Worm (Caenorhabditis elegans) whole organism, mixed stage, embryonic: Measurements from ENCODE around the gene nspe-3.
"Not testable (repeated sequence)": the region's sequence is repeated elsewhere in the genome, so short reads cannot be mapped to it uniquely, and the experiment has no call there.

Source experiments
- M03D4.4 ChIP-seq: sonication (generic microtip); optimal IDR thresholded peaks from 2 replicates; lab custom pipeline; 2017; ENCODE audit warnings: mild to moderate bottlenecking, missing genetic modification characterization, missing compliant biosample characterization
- bed-3 ChIP-seq: fragments of 200-800 bp; sonication (Bioruptor generic); optimal IDR thresholded peaks from 3 replicates; lab custom pipeline; 2018; ENCODE audit warnings: mild to moderate bottlenecking, missing genetic modification characterization, moderate library complexity, missing compliant biosample characterization
- blmp-1 ChIP-seq: fragments of 150-350 bp; optimal IDR thresholded peaks from 2 replicates; lab custom pipeline; 2014; ENCODE audit warnings: missing biosample characterization, missing genetic modification characterization
- ceh-39 ChIP-seq: fragments of 150-350 bp; optimal IDR thresholded peaks from 2 replicates; lab custom pipeline; 2014; ENCODE audit warnings: missing biosample characterization, missing genetic modification characterization
- ceh-83 ChIP-seq: fragments of 200-800 bp; sonication (Bioruptor generic); optimal IDR thresholded peaks from 2 replicates; lab custom pipeline; 2018; ENCODE audit warnings: mild to moderate bottlenecking, missing genetic modification characterization, missing compliant biosample characterization
- ces-1 ChIP-seq: fragments of 150-350 bp; optimal IDR thresholded peaks from 2 replicates; lab custom pipeline; 2014; ENCODE audit warnings: missing biosample characterization, missing genetic modification reagents, missing genetic modification characterization
- cnd-1 ChIP-seq: fragments of 200-800 bp; sonication (Bioruptor generic); optimal IDR thresholded peaks from 2 replicates; lab custom pipeline; 2018; ENCODE audit warnings: mild to moderate bottlenecking, missing genetic modification characterization, missing compliant biosample characterization
- drap-1 ChIP-seq: fragments of 200-800 bp; sonication (Bioruptor generic); optimal IDR thresholded peaks from 3 replicates; lab custom pipeline; 2018; ENCODE audit warnings: mild to moderate bottlenecking, missing genetic modification characterization, missing compliant biosample characterization
- elt-1 ChIP-seq: sonication (generic microtip); optimal IDR thresholded peaks from 2 replicates; lab custom pipeline; 2017; ENCODE audit warnings: missing genetic modification characterization, mild to moderate bottlenecking, missing compliant biosample characterization, antibody characterized with exemption, moderate library complexity, borderline replicate concordance; ENCODE audit not compliant: insufficient read depth
- elt-3 ChIP-seq: fragments of 150-350 bp; optimal IDR thresholded peaks from 2 replicates; lab custom pipeline; 2014; ENCODE audit warnings: missing biosample characterization, missing genetic modification characterization
- flh-1 ChIP-seq: fragments of 200-800 bp; sonication (Bioruptor generic); optimal IDR thresholded peaks from 2 replicates; lab custom pipeline; 2018; ENCODE audit warnings: mild to moderate bottlenecking, missing genetic modification characterization, moderate library complexity, missing compliant biosample characterization
- hlh-1 ChIP-seq: fragments of 150-350 bp; optimal IDR thresholded peaks from 2 replicates; lab custom pipeline; 2014; ENCODE audit warnings: missing biosample characterization, missing genetic modification reagents, missing genetic modification characterization
- lin-13 ChIP-seq: fragments of 150-350 bp; optimal IDR thresholded peaks from 2 replicates; lab custom pipeline; 2014; ENCODE audit warnings: missing biosample characterization, missing genetic modification characterization
- lin-32 ChIP-seq: fragments of 200-800 bp; sonication (Bioruptor generic); optimal IDR thresholded peaks from 2 replicates; lab custom pipeline; 2018; ENCODE audit warnings: mild to moderate bottlenecking, missing genetic modification characterization, missing compliant biosample characterization
- lsy-2 ChIP-seq: fragments of 150-350 bp; optimal IDR thresholded peaks from 2 replicates; lab custom pipeline; 2014; ENCODE audit warnings: missing biosample characterization, missing genetic modification characterization
- mab-5 ChIP-seq: fragments of 150-350 bp; optimal IDR thresholded peaks from 2 replicates; lab custom pipeline; 2014; ENCODE audit warnings: missing biosample characterization, missing genetic modification characterization
- mls-2 ChIP-seq: sonication (generic microtip); optimal IDR thresholded peaks from 2 replicates; lab custom pipeline; 2016; ENCODE audit warnings: mild to moderate bottlenecking, missing genetic modification characterization, moderate library complexity, missing compliant biosample characterization
- nhr-12 ChIP-seq: fragments of 150-350 bp; optimal IDR thresholded peaks from 2 replicates; lab custom pipeline; 2014; ENCODE audit warnings: missing biosample characterization, missing genetic modification characterization
- nhr-2 ChIP-seq: fragments of 150-350 bp; optimal IDR thresholded peaks from 2 replicates; lab custom pipeline; 2014; ENCODE audit warnings: missing biosample characterization, missing genetic modification characterization
- nhr-28 ChIP-seq: fragments of 150-350 bp; optimal IDR thresholded peaks from 2 replicates; lab custom pipeline; 2014; ENCODE audit warnings: missing biosample characterization, missing genetic modification characterization
- nhr-76 ChIP-seq: sonication (generic microtip); optimal IDR thresholded peaks from 2 replicates; lab custom pipeline; 2017; ENCODE audit warnings: missing biosample characterization, missing genetic modification characterization
- pha-4 ChIP-seq: fragments of 150-350 bp; optimal IDR thresholded peaks from 2 replicates; lab custom pipeline; 2018; ENCODE audit warnings: missing biosample characterization, missing genetic modification reagents, missing genetic modification characterization
- sem-2 ChIP-seq: fragments of 200-800 bp; sonication (Bioruptor generic); optimal IDR thresholded peaks from 2 replicates; lab custom pipeline; 2018; ENCODE audit warnings: mild to moderate bottlenecking, missing genetic modification characterization, missing compliant biosample characterization
- snpc-4 ChIP-seq: fragments of 150-350 bp; optimal IDR thresholded peaks from 2 replicates; lab custom pipeline; 2014; ENCODE audit warnings: missing biosample characterization, missing genetic modification characterization
- sptf-1 ChIP-seq: sonication (generic microtip); optimal IDR thresholded peaks from 2 replicates; lab custom pipeline; 2017; ENCODE audit warnings: mild to moderate bottlenecking, missing genetic modification characterization, moderate library complexity, missing compliant biosample characterization
- unc-120 ChIP-seq: sonication (generic microtip); optimal IDR thresholded peaks from 2 replicates; lab custom pipeline; 2017; ENCODE audit warnings: missing genetic modification characterization, missing compliant biosample characterization; ENCODE audit not compliant: poor library complexity, severe bottlenecking
- unc-39 ChIP-seq: fragments of 150-350 bp; optimal IDR thresholded peaks from 2 replicates; lab custom pipeline; 2014; ENCODE audit warnings: missing biosample characterization, missing genetic modification characterization
- unc-62 ChIP-seq: fragments of 150-350 bp; optimal IDR thresholded peaks from 2 replicates; lab custom pipeline; 2014; ENCODE audit warnings: missing biosample characterization, missing genetic modification reagents, missing genetic modification characterization
- zip-8 ChIP-seq: fragments of 150-350 bp; optimal IDR thresholded peaks from 2 replicates; lab custom pipeline; 2014; ENCODE audit warnings: missing biosample characterization, missing genetic modification characterization
- ztf-11 ChIP-seq: fragments of 150-350 bp; optimal IDR thresholded peaks from 2 replicates; lab custom pipeline; 2014; ENCODE audit warnings: missing biosample characterization, missing genetic modification characterization

The nspe-3 gene

DNA sequence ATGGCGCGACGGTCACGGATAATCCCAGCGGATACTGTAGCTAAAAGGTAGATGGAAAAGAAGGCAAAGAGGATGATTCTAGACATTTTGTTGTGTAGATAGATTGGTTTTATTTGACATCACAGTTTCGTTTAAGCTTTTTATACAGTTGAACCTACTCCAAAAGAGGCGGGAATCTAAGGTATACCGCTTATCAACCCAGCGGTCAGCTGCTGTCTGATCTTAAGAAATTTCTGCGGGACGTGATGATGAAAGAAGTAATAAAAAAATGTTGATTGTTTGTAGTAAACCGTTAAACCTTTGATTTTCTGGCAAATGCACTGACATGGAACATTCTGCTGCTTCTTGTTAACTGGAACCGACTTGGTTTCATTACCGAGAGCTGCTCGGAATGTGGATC, 1.6 kb upstream of the nspe-3 start, which contains the start of gene nspe-6:
Gene nspe-6 (minus strand): TSS at position 101 of the 400 bp plus-strand sequence.
- no peak for TF ChIP-seq ztf-11 (tag; lab: Kevin White, UChicago)

DNA sequence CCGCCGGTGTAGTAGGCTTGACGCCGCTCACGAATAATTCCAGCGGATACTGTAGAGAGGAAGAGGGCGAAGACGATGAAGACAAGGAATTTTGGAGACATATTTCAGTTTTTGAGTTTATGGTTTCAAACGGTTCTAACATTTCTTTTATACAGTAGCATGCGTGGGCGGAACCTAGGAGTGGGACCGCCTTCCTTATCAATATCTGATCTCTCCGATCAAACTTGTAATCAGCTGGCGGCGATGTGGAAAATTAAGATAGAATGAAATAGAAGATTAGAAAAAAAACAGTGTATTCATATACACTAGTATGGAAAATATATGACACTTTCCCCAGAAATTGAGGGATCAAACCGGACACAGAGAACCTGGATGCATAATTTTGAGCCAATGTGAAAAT, 1.6 kb downstream of the nspe-3 start, which contains the start of gene nspe-2:
Gene nspe-2 (minus strand): TSS at position 101 of the 400 bp plus-strand sequence.
- no peak for TF ChIP-seq lin-13
- TF ChIP-seq sptf-1: no peak
- no peak for TF ChIP-seq lin-32 (GFP tag; lab: Kevin White, UChicago)

DNA sequence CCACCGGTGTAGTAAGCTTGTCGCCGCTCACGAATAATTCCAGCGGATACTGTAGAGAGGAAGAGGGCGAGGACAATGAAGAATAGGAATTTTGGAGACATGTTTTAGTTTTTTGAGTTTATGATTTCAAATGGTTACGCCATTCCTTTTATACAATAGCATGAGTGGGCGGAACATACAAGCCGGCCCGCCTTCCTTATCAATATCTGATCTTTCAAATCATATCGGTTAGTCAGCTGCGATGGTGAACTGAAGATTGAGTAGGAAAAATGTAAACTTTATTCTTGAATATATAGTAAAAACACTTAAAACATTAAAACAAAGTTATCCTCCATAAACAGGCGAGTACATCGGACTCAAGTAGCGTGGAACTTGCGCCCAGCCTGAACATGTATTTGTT, 3.1 kb downstream of the nspe-3 start, which contains the start of gene nspe-1:
Gene nspe-1 (minus strand): TSS at position 101 of the 400 bp plus-strand sequence.
- no peak for TF ChIP-seq M03D4.4
- TF ChIP-seq nhr-76: no peak
- no peak for TF ChIP-seq nhr-28 (tag; lab: Kevin White, UChicago)
- no peak for TF ChIP-seq ceh-83 (GFP tag; lab: Kevin White, UChicago)
- TF ChIP-seq lin-13: no peak
- TF ChIP-seq nhr-12 (tag; lab: Kevin White, UChicago): no peak
- TF ChIP-seq zip-8 (tag; lab: Kevin White, UChicago): no peak
- TF ChIP-seq elt-1: no peak
- no peak for TF ChIP-seq ces-1
- TF ChIP-seq flh-1 (GFP tag; lab: Kevin White, UChicago): no peak
- TF ChIP-seq unc-39 (tag; lab: Kevin White, UChicago): no peak
- no peak for TF ChIP-seq unc-120 (tag; lab: Kevin White, UChicago)

DNA sequence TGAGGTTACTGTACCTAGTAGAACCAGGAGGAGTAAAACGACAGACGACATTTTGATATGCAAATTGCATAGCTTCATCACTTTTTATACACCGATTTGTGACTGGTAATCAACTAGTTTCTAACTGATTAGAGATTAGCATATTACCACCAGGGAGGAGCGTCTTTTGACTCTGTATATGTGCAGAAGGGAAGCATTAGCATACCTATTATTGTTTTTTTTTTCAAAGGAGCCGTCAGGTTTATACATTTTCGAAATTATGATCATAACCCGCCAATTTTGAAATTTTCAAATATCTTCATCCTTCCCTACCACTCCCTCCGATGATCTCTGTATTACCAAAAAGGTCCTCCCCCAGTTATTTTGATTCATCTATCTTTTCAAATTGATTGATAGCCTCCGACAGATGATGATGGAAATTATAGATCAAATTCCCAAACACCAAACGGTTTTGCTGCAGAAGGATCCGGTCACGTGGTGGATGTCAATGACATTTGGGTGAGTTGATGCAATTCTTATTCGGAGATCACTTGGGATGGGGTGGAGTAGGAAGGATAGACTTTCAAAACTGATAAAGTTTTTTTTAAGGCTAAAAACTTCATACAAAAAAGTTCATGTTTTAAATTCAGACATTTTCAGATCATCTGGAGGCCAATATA, 4.4 kb downstream of the nspe-3 start, which contains the start of gene nspe-8:
Gene nspe-8 (minus strand): TSS at position 51 of the 659 bp plus-strand sequence.
- TF ChIP-seq nhr-2 (no peak), ces-1 (no peak), ceh-39 (tag; lab: Kevin White, UChicago) (no peak), unc-39 (tag; lab: Kevin White, UChicago) (no peak), lsy-2 (tag; lab: Kevin White, UChicago) (no peak), zip-8 (tag; lab: Kevin White, UChicago) (no peak), mab-5 (no peak), drap-1 (GFP tag; lab: Kevin White, UChicago) (no peak), elt-1 (no peak), sem-2 (GFP tag; lab: Kevin White, UChicago) (no peak), bed-3 (GFP tag; lab: Kevin White, UChicago) (no peak), nhr-76 (no peak)

DNA sequence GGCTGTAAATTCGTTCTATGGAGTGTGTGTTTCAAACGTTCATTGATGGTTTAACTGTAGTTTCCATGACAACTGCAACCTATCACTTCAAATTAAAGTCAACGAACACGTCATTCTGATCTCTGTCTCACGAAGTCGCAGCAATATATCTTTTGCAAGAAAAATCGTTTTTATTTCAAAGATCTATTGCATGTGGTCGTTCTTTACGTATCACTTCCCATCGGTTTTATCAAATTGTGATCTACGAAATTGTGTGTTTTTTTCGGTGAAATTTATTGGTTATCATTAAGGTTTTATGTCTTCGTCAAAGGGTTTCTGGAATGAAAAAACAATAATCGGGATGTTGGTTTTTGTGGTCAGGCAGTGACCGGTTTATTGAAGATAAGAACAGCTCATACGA, 5.2 kb downstream of the nspe-3 start:
- TF ChIP-seq sem-2 (GFP tag; lab: Kevin White, UChicago) (no peak), cnd-1 (no peak), ces-1 (no peak), nhr-76 (no peak), unc-39 (tag; lab: Kevin White, UChicago) (no peak), snpc-4 (tag; lab: Kevin White, UChicago) (no peak), drap-1 (GFP tag; lab: Kevin White, UChicago) (no peak)

DNA sequence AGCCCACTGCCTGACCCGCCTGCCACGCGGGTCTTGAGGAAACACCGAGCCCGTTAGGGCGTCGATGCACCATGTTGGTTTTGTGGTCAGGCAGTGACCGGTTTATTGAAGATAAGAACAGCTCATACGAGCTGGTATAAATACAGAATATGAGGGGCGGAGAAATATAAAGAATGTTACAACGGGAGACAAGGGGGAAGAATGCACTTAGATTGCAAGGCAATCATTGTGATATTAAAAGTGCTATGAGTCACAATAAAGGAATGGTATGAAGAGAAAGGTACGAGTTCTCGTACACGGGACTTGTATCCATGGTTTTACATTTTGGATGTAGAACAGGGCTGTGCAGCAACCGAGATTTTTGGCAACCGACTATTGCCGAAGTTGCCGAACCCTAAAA, 6.7 kb downstream of the nspe-3 start, which contains the start of gene Y38E10A.14:
Gene Y38E10A.14 (minus strand): TSS at position 101 of the 400 bp plus-strand sequence.
- not testable (repeated sequence) for TF ChIP-seq lin-32 (GFP tag; lab: Kevin White, UChicago); pha-4 (tag; lab: Kevin White, UChicago); blmp-1 (tag; lab: Kevin White, UChicago)

DNA sequence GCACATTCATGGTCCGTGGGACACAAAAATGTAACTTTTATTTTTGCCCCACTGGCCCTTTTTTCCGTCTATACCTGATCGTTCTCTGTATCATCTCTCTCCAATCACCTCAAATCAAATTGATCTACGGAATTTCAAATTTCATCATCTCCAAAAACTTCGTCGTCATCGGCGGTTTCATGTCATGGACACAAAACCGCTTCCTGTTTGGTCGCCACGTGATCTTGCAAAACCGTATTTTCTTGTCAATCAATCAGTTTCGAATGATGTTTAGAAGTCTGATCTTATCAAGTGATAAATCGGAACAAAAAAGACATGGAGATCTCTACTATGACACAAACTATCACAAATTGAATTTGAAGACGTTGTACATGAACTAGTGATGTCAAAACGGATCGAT, 8.0 kb downstream of the nspe-3 start:
- TF ChIP-seq unc-62: no peak
- no peak for TF ChIP-seq sem-2 (GFP tag; lab: Kevin White, UChicago)
- no peak for TF ChIP-seq unc-120 (tag; lab: Kevin White, UChicago)
- no peak for TF ChIP-seq ceh-39 (tag; lab: Kevin White, UChicago)
- no peak for TF ChIP-seq elt-3 (tag; lab: Kevin White, UChicago)
- no peak for TF ChIP-seq hlh-1 (tag; lab: Kevin White, UChicago)
- TF ChIP-seq elt-1: no peak
- TF ChIP-seq snpc-4 (tag; lab: Kevin White, UChicago): no peak
- no peak for TF ChIP-seq mls-2 (tag; lab: Kevin White, UChicago)
- no peak for TF ChIP-seq nhr-12 (tag; lab: Kevin White, UChicago)
- TF ChIP-seq lin-32 (GFP tag; lab: Kevin White, UChicago): no peak
- no peak for TF ChIP-seq mab-5
- no peak for TF ChIP-seq sptf-1
- no peak for TF ChIP-seq nhr-28 (tag; lab: Kevin White, UChicago)
- no peak for TF ChIP-seq ceh-83 (GFP tag; lab: Kevin White, UChicago)
- TF ChIP-seq ztf-11 (tag; lab: Kevin White, UChicago): no peak
